Worm (Caenorhabditis elegans): ENCODE results near the gene F11A5.17.

DNA sequence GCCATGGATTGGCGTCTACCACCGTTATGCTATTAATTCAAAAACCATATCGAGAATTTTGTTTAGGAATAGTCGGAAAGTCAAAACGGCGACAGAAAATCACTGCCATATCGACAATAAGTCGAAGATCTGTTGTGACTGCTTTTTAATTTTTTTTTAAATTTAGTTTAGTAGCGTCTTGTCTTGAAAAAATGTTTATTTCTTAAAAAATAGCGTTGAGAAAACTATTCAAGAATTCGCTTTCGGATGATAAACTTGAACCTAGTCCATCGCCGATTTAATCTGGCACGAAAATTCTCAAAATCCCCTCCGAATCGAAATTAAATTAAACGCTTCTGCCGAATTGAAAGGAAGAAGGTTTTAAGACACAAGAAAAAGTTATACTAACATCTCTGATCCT is 9.7 kb upstream of the F11A5.17 start, which contains the start of gene srh-279:
- no peak for TF ChIP-seq madf-2 (tag; optimal IDR thresholded peaks at IDR 0.05)
- TF ChIP-seq che-1 (tag; optimal IDR thresholded peaks at IDR 0.05) = no peak
- no peak for TF ChIP-seq hlh-30 (tag; optimal IDR thresholded peaks at IDR 0.05; ENCODE audit: insufficient read depth)
- no peak for TF ChIP-seq sdc-2 (tag; optimal IDR thresholded peaks at IDR 0.05)
- TF ChIP-seq fkh-10 (GFP tag; optimal IDR thresholded peaks at IDR 0.05) = no peak
- TF ChIP-seq dve-1 (tag; optimal IDR thresholded peaks at IDR 0.05) = no peak
- TF ChIP-seq ceh-31 (tag; optimal IDR thresholded peaks at IDR 0.05) = no peak
- no peak for TF ChIP-seq pha-4 (tag; optimal IDR thresholded peaks at IDR 0.05)
- no peak for TF ChIP-seq unc-86 (tag; optimal IDR thresholded peaks at IDR 0.05)
- no peak for TF ChIP-seq nhr-232 (tag; optimal IDR thresholded peaks at IDR 0.05)
- TF ChIP-seq gmeb-2 (tag; optimal IDR thresholded peaks at IDR 0.05) = no peak
- TF ChIP-seq fax-1 (tag; optimal IDR thresholded peaks at IDR 0.05) = no peak
- no peak for TF ChIP-seq ceh-9 (tag; optimal IDR thresholded peaks at IDR 0.05)
